Worm (Caenorhabditis elegans): ENCODE data around the gene ser-1.

ser-1 gene

ce11 chrX:16618129-16618525, 38.6 kb downstream of the ser-1 start (continued):
- no peak for TF ChIP-seq lin-13 (GFP tag; optimal IDR thresholded peaks at IDR 0.05)

ce11 chrX:16618727-16619126, 39.2 kb downstream of the ser-1 start:
- TF ChIP-seq pha-4 (GFP tag; IDR thresholded peaks at IDR 0.05) (no peak), pha-4 (tag; optimal IDR thresholded peaks at IDR 0.05) (no peak), attf-4 (tag; optimal IDR thresholded peaks at IDR 0.05) (no peak), rbr-2 (tag; optimal IDR thresholded peaks at IDR 0.05) (no peak), pqm-1 (tag; optimal IDR thresholded peaks at IDR 0.05) (no peak), zfp-2 (tag; optimal IDR thresholded peaks at IDR 0.05) (no peak), ces-1 (GFP tag; optimal IDR thresholded peaks at IDR 0.05) (no peak), hlh-30 (tag; optimal IDR thresholded peaks at IDR 0.05; ENCODE audit: insufficient read depth) (no peak), madf-9 (GFP tag; conservative IDR thresholded peaks at IDR 0.05) (no peak), ceh-62 (tag; optimal IDR thresholded peaks at IDR 0.05) (no peak), cey-2 (tag; optimal IDR thresholded peaks at IDR 0.05; ENCODE audit: borderline replicate concordance, insufficient read depth) (no peak), nhr-111 (GFP tag; optimal IDR thresholded peaks at IDR 0.05) (no peak), Y48G9A.11 (GFP tag; IDR thresholded peaks at IDR 0.05) (no peak), jun-1 (tag; optimal IDR thresholded peaks at IDR 0.05) (no peak), mxl-2 (GFP tag; conservative IDR thresholded peaks at IDR 0.05) (no peak)

ce11 chrX:16619158-16619557, 39.6 kb downstream of the ser-1 start:
- TF ChIP-seq tag-97 (GFP tag; IDR thresholded peaks at IDR 0.05) (no peak), daf-16 (GFP tag; optimal IDR thresholded peaks at IDR 0.05) (peak; percentile 5 to 91), daf-16 (tag; optimal IDR thresholded peaks at IDR 0.05) (peak; percentile 46), attf-4 (tag; optimal IDR thresholded peaks at IDR 0.05) (no peak), jun-1 (tag; optimal IDR thresholded peaks at IDR 0.05) (no peak), dmd-9 (GFP tag; IDR thresholded peaks at IDR 0.05) (0 out of 2 replicates have a peak, but pooled peaks have one; percentile 48), dmd-8 (GFP tag; IDR thresholded peaks at IDR 0.05) (peak; percentile 75; the same call in 1 of the 2 replicates), hif-1 (tag; optimal IDR thresholded peaks at IDR 0.05) (peak in 1 of 2 experiments; percentile 26), unc-130 (GFP tag; optimal IDR thresholded peaks at IDR 0.05) (peak; percentile 54), sdz-12 (GFP tag; optimal IDR thresholded peaks at IDR 0.05) (no peak), lin-13 (GFP tag; optimal IDR thresholded peaks at IDR 0.05) (peak; percentile 53), aha-1 (tag) (peak; percentile 79), set-16 (GFP tag; IDR thresholded peaks at IDR 0.05) (no peak), daf-12 (tag; optimal IDR thresholded peaks at IDR 0.05) (no peak), egl-43 (GFP tag; IDR thresholded peaks at IDR 0.05) (peak; percentile 88), ceh-28 (tag; optimal IDR thresholded peaks at IDR 0.05) (no peak), F49E8.2 (tag; optimal IDR thresholded peaks at IDR 0.05; ENCODE audit: borderline replicate concordance) (peak; percentile 33), mdt-29 (GFP tag; IDR thresholded peaks at IDR 0.05) (0 out of 2 replicates have a peak, but pooled peaks have one; percentile 11), ZK546.5 (tag; optimal IDR thresholded peaks at IDR 0.05) (no peak), pha-4 (GFP tag; IDR thresholded peaks at IDR 0.05) (peak; percentile 81), pha-4 (tag; optimal IDR thresholded peaks at IDR 0.05) (no peak), madf-5 (GFP tag; IDR thresholded peaks at IDR 0.05) (peak in 1 of 2 experiments; percentile 78; a peak in 1 of 4 replicates), nhr-102 (tag; optimal IDR thresholded peaks at IDR 0.05) (peak; percentile 32), nhr-10 (tag; optimal IDR thresholded peaks at IDR 0.05) (no peak), cey-2 (tag; optimal IDR thresholded peaks at IDR 0.05; ENCODE audit: borderline replicate concordance, insufficient read depth) (no peak), ceh-82 (tag; optimal IDR thresholded peaks at IDR 0.05) (no peak), ceh-62 (tag; optimal IDR thresholded peaks at IDR 0.05) (no peak), arid-1 (GFP tag; conservative IDR thresholded peaks at IDR 0.05) (peak; percentile 67; the same call in 1 of the 2 replicates), gei-8 (GFP tag; optimal IDR thresholded peaks at IDR 0.05) (peak; percentile 30), lin-29 (GFP tag; IDR thresholded peaks at IDR 0.05) (no peak), fkh-10 (GFP tag; optimal IDR thresholded peaks at IDR 0.05) (no peak), ceh-44 (GFP tag; IDR thresholded peaks at IDR 0.05) (0 out of 2 replicates have a peak, but pooled peaks have one; percentile 29), snpc-4 (tag; optimal IDR thresholded peaks at IDR 0.05) (no peak), Y48G9A.11 (GFP tag; IDR thresholded peaks at IDR 0.05) (peak; percentile 55), dpl-1 (GFP tag; optimal IDR thresholded peaks at IDR 0.05) (no peak), php-3 (GFP tag; IDR thresholded peaks at IDR 0.05) (peak; percentile 17; the same call in 1 of the 2 replicates), dmd-6 (GFP tag; IDR thresholded peaks at IDR 0.05) (peak; percentile 35), D1046.2 (GFP tag; IDR thresholded peaks at IDR 0.05) (no peak)

Data from whole organism, L4 larva.